Worm (Caenorhabditis elegans): ENCODE results near the gene ketn-1.

DNA sequence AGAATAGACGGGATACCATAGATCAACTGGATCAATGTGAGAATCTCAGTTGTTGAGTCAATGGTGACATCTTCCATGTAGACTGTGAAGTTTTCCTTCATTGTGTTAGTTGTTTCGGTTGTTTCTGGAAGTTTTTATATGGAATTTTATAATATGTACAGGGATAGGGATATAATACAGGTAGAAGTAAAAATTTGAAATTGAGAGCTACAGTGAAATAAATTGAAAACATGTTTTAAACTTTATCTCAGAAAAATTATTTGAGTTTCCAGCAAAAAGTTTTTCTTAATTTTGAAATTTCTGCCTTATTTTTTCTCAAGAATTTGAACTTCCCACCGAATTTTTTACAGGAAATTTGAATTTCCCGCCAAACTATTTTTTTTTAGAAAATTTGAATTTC lies 65.4 kb downstream of the ketn-1 start, which contains the start of gene srg-62:
- TF ChIP-seq aly-2 (tag; optimal IDR thresholded peaks at IDR 0.05) (no peak), mdl-1 (tag; optimal IDR thresholded peaks at IDR 0.05) (no peak), hlh-11 (tag; optimal IDR thresholded peaks at IDR 0.05) (no peak)

Data from whole organism, L4 larva.